Fruit fly (Drosophila melanogaster): ENCODE results near the gene gwl.
A peak's percentile ranks its signal among the peaks of the same experiment; 100 is the strongest.

gwl gene

dm6 chr3R:18742358-18743269, 3.6 kb upstream of the gwl start:
- TF ChIP-seq CG10348 (GFP tag; IDR thresholded peaks at IDR 0.05) (no peak), fd96Ca (GFP tag; IDR thresholded peaks at IDR 0.05) (no peak), Pif1B (GFP tag; optimal IDR thresholded peaks at IDR 0.05) (peak; percentile 57), Snoo (tag; optimal IDR thresholded peaks at IDR 0.05) (no peak), CG32121 (GFP tag; IDR thresholded peaks at IDR 0.05) (peak; percentile 19; the same call in 1 of the 2 replicates), EcR (GFP tag; optimal IDR thresholded peaks at IDR 0.05) (no peak), CG8301 (tag; optimal IDR thresholded peaks at IDR 0.05) (peak; percentile 56), rn (GFP tag; IDR thresholded peaks at IDR 0.05) (peak; percentile 34; the same call in 1 of the 2 replicates), gl (tag; optimal IDR thresholded peaks at IDR 0.05) (no peak), CG12605 (GFP tag; IDR thresholded peaks at IDR 0.05) (no peak), Pif1A (GFP tag; optimal IDR thresholded peaks at IDR 0.05) (peak; percentile 46), CG9948 (tag; optimal IDR thresholded peaks at IDR 0.05) (no peak), CG8159 (tag; optimal IDR thresholded peaks at IDR 0.05) (no peak), CG4496 (GFP tag; IDR thresholded peaks at IDR 0.05) (peak; percentile 62; the same call in 2 of the 3 replicates), CG34367 (tag; optimal IDR thresholded peaks at IDR 0.05) (no peak), Ets98B (GFP tag; IDR thresholded peaks at IDR 0.05) (peak; percentile 44), CG15710 (tag; optimal IDR thresholded peaks at IDR 0.05) (no peak), CG17806 (tag; optimal IDR thresholded peaks at IDR 0.05) (peak; percentile 30), CG13204 (GFP tag; optimal IDR thresholded peaks at IDR 0.05) (peak; percentile 62), D1 (tag; optimal IDR thresholded peaks at IDR 0.05) (peak; percentile 37), CG14655 (GFP tag; optimal IDR thresholded peaks at IDR 0.05) (peak; percentile 71)

dm6 chr3R:18743270-18743922, 2.8 kb upstream of the gwl start, which contains the start of gene Mekk1:
Gene Mekk1, minus strand, starts transcription at chr3R:18743594.
- TF ChIP-seq gl (tag; optimal IDR thresholded peaks at IDR 0.05) (peak; percentile 64), CG34367 (tag; optimal IDR thresholded peaks at IDR 0.05) (peak; percentile 26), Pif1B (GFP tag; optimal IDR thresholded peaks at IDR 0.05) (peak; percentile 43), CG32121 (GFP tag; IDR thresholded peaks at IDR 0.05) (peak; percentile 11; the same call in 1 of the 2 replicates), rn (GFP tag; IDR thresholded peaks at IDR 0.05) (no peak), CG17806 (tag; optimal IDR thresholded peaks at IDR 0.05) (peak; percentile 9), CG8159 (tag; optimal IDR thresholded peaks at IDR 0.05) (peak; percentile 91), CG12605 (GFP tag; IDR thresholded peaks at IDR 0.05) (peak; percentile 35; the same call in 1 of the 2 replicates), EcR (GFP tag; optimal IDR thresholded peaks at IDR 0.05) (no peak), CG13204 (GFP tag; optimal IDR thresholded peaks at IDR 0.05) (no peak), Snoo (tag; optimal IDR thresholded peaks at IDR 0.05) (peak; percentile 38), CG15710 (tag; optimal IDR thresholded peaks at IDR 0.05) (peak; percentile 45)

- no peak for TF ChIP-seq fd96Ca (GFP tag; IDR thresholded peaks at IDR 0.05)
- TF ChIP-seq CG4496 (GFP tag; IDR thresholded peaks at IDR 0.05), result no peak
- TF ChIP-seq EcR (GFP tag; optimal IDR thresholded peaks at IDR 0.05), result no peak
- no peak for TF ChIP-seq CG32121 (GFP tag; IDR thresholded peaks at IDR 0.05)
- no peak for TF ChIP-seq CG8301 (tag; optimal IDR thresholded peaks at IDR 0.05)
- TF ChIP-seq gl (tag; optimal IDR thresholded peaks at IDR 0.05), result no peak
- TF ChIP-seq CG10348 (GFP tag; IDR thresholded peaks at IDR 0.05), result no peak
- TF ChIP-seq rn (GFP tag; IDR thresholded peaks at IDR 0.05), result no peak
- no peak for TF ChIP-seq Ets98B (GFP tag; IDR thresholded peaks at IDR 0.05)
- TF ChIP-seq CG12605 (GFP tag; IDR thresholded peaks at IDR 0.05), result no peak
- TF ChIP-seq CG14655 (GFP tag; optimal IDR thresholded peaks at IDR 0.05), result no peak
- TF ChIP-seq D1 (tag; optimal IDR thresholded peaks at IDR 0.05), result no peak
- no peak for TF ChIP-seq Pif1A (GFP tag; optimal IDR thresholded peaks at IDR 0.05)
- no peak for TF ChIP-seq CG9948 (tag; optimal IDR thresholded peaks at IDR 0.05)
- TF ChIP-seq Pif1B (GFP tag; optimal IDR thresholded peaks at IDR 0.05), result no peak
- no peak for TF ChIP-seq Snoo (tag; optimal IDR thresholded peaks at IDR 0.05)
- no peak for TF ChIP-seq CG13204 (GFP tag; optimal IDR thresholded peaks at IDR 0.05)
- no peak for TF ChIP-seq CG8159 (tag; optimal IDR thresholded peaks at IDR 0.05)
- no peak for TF ChIP-seq CG17806 (tag; optimal IDR thresholded peaks at IDR 0.05)
- TF ChIP-seq CG15710 (tag; optimal IDR thresholded peaks at IDR 0.05), result no peak
Observed at dm6 chr3R:18748087-18748486, 1.9 kb downstream of the gwl start.

dm6 chr3R:18749786-18750185, 3.6 kb downstream of the gwl start:
- TF ChIP-seq CG8301 (tag; optimal IDR thresholded peaks at IDR 0.05) (no peak), Snoo (tag; optimal IDR thresholded peaks at IDR 0.05) (no peak), CG13204 (GFP tag; optimal IDR thresholded peaks at IDR 0.05) (no peak), Pif1A (GFP tag; optimal IDR thresholded peaks at IDR 0.05) (no peak), CG10348 (GFP tag; IDR thresholded peaks at IDR 0.05) (no peak), Ets98B (GFP tag; IDR thresholded peaks at IDR 0.05) (no peak)

dm6 chr3R:18758548-18759257, 12.5 kb downstream of the gwl start, which contains the start of gene Epg5:
Gene Epg5, minus strand, starts transcription at chr3R:18758873.
- TF ChIP-seq D1 (tag; optimal IDR thresholded peaks at IDR 0.05) (no peak), CG17806 (tag; optimal IDR thresholded peaks at IDR 0.05) (peak; percentile 56), Snoo (tag; optimal IDR thresholded peaks at IDR 0.05) (peak; percentile 20), Pif1B (GFP tag; optimal IDR thresholded peaks at IDR 0.05) (no peak), fd96Ca (GFP tag; IDR thresholded peaks at IDR 0.05) (peak; percentile 74; the same call in 2 of the 3 replicates), CG12605 (GFP tag; IDR thresholded peaks at IDR 0.05) (0 out of 2 replicates have a peak, but pooled peaks have one; percentile 6), CG10348 (GFP tag; IDR thresholded peaks at IDR 0.05) (no peak), rn (GFP tag; IDR thresholded peaks at IDR 0.05) (peak; percentile 50), CG4496 (GFP tag; IDR thresholded peaks at IDR 0.05) (peak; percentile 71; the same call in 2 of the 3 replicates), CG15710 (tag; optimal IDR thresholded peaks at IDR 0.05) (peak; percentile 65), CG32121 (GFP tag; IDR thresholded peaks at IDR 0.05) (0 out of 2 replicates have a peak, but pooled peaks have one; percentile 13), Pif1A (GFP tag; optimal IDR thresholded peaks at IDR 0.05) (no peak)

Measured in whole organism, pupa.